Worm (Caenorhabditis elegans) whole organism, late embryonic: ENCODE measurements around the gene dhs-20.

Experiments
- C08G9.2 ChIP-seq: sonication (generic microtip); optimal IDR thresholded peaks from 2 replicates; lab custom pipeline; 2016; ENCODE audit warnings: mild to moderate bottlenecking, missing genetic modification characterization, moderate library complexity, missing compliant biosample characterization
- K09A11.1 ChIP-seq: sonication (generic microtip); optimal IDR thresholded peaks from 2 replicates; lab custom pipeline; 2017; ENCODE audit warnings: antibody characterized with exemption, mild to moderate bottlenecking, missing genetic modification characterization, missing compliant biosample characterization; ENCODE audit not compliant: insufficient read depth
- T23F11.4 ChIP-seq: fragments of 200-800 bp; sonication (Bioruptor generic); optimal IDR thresholded peaks from 2 replicates; lab custom pipeline; 2018; ENCODE audit warnings: mild to moderate bottlenecking, missing genetic modification characterization, missing compliant biosample characterization
- ceh-14 ChIP-seq: sonication (generic microtip); optimal IDR thresholded peaks from 2 replicates; lab custom pipeline; 2016; ENCODE audit warnings: missing genotype, missing genetic modification characterization, missing compliant biosample characterization
- ceh-19 ChIP-seq: fragments of 200-800 bp; sonication (Bioruptor generic); optimal IDR thresholded peaks from 2 replicates; lab custom pipeline; 2018; ENCODE audit warnings: mild to moderate bottlenecking, missing genetic modification characterization, missing compliant biosample characterization
- ceh-2 ChIP-seq: sonication (generic microtip); optimal IDR thresholded peaks from 2 replicates; lab custom pipeline; 2016; ENCODE audit warnings: missing genotype, missing genetic modification characterization, missing compliant biosample characterization
- ceh-24 ChIP-seq: sonication (generic microtip); optimal IDR thresholded peaks from 2 replicates; lab custom pipeline; 2016; ENCODE audit warnings: mild to moderate bottlenecking, missing genetic modification characterization, missing compliant biosample characterization
- ceh-30 ChIP-seq: fragments of 150-350 bp; optimal IDR thresholded peaks from 2 replicates; lab custom pipeline; 2014; ENCODE audit warnings: missing biosample characterization, missing genetic modification characterization
- ceh-48 ChIP-seq: sonication (generic microtip); optimal IDR thresholded peaks from 2 replicates; lab custom pipeline; 2016; ENCODE audit warnings: missing genetic modification characterization, inconsistent platforms, missing compliant biosample characterization
- ceh-6 ChIP-seq: fragments of 200-800 bp; sonication (Bioruptor generic); optimal IDR thresholded peaks from 2 replicates; lab custom pipeline; 2018; ENCODE audit warnings: mild to moderate bottlenecking, missing genetic modification characterization, missing compliant biosample characterization
- ceh-9 ChIP-seq: sonication (generic microtip); optimal IDR thresholded peaks from 2 replicates; lab custom pipeline; 2016; ENCODE audit warnings: mild to moderate bottlenecking, missing genetic modification characterization, inconsistent platforms, missing compliant biosample characterization
- che-1 ChIP-seq: sonication (generic microtip); optimal IDR thresholded peaks from 2 replicates; lab custom pipeline; 2016; ENCODE audit warnings: mild to moderate bottlenecking, missing genetic modification characterization, missing compliant biosample characterization
- dmd-4 ChIP-seq: sonication (generic microtip); optimal IDR thresholded peaks from 2 replicates; lab custom pipeline; 2016; ENCODE audit warnings: borderline replicate concordance, missing genetic modification characterization, missing compliant biosample characterization
- elt-2 ChIP-seq: sonication (generic microtip); optimal IDR thresholded peaks from 2 replicates; lab custom pipeline; 2016; ENCODE audit warnings: missing genetic modification reagents, missing genetic modification characterization, missing compliant biosample characterization
- ets-4 ChIP-seq: sonication (generic microtip); optimal IDR thresholded peaks from 2 replicates; lab custom pipeline; 2016; ENCODE audit warnings: missing genetic modification characterization, missing compliant biosample characterization
- fkh-6 ChIP-seq: sonication (generic microtip); optimal IDR thresholded peaks from 2 replicates; lab custom pipeline; 2016; ENCODE audit warnings: missing genetic modification characterization, missing compliant biosample characterization
- hlh-15 ChIP-seq: sonication (generic microtip); optimal IDR thresholded peaks from 2 replicates; lab custom pipeline; 2016; ENCODE audit warnings: missing genetic modification characterization, missing compliant biosample characterization
- hlh-30 ChIP-seq: sonication (generic microtip); optimal IDR thresholded peaks from 2 replicates; lab custom pipeline; 2017; ENCODE audit warnings: antibody characterized with exemption, missing genetic modification characterization, missing compliant biosample characterization; ENCODE audit not compliant: insufficient read depth
- hlh-8 ChIP-seq: sonication (generic microtip); optimal IDR thresholded peaks from 2 replicates; lab custom pipeline; 2016; ENCODE audit warnings: missing genotype, missing genetic modification characterization, missing compliant biosample characterization
- lin-11 ChIP-seq: fragments of 200-800 bp; sonication (Bioruptor generic); optimal IDR thresholded peaks from 2 replicates; lab custom pipeline; 2018; ENCODE audit warnings: mild to moderate bottlenecking, missing genetic modification characterization, missing compliant biosample characterization
- nhr-11 ChIP-seq: fragments of 150-350 bp; optimal IDR thresholded peaks from 2 replicates; lab custom pipeline; 2014; ENCODE audit warnings: missing biosample characterization, missing genetic modification characterization
- npax-4 ChIP-seq: sonication (generic microtip); optimal IDR thresholded peaks from 2 replicates; lab custom pipeline; 2016; ENCODE audit warnings: missing genetic modification characterization, missing compliant biosample characterization
- pat-9 ChIP-seq: fragments of 200-800 bp; sonication (Bioruptor generic); optimal IDR thresholded peaks from 2 replicates; lab custom pipeline; 2018; ENCODE audit warnings: mild to moderate bottlenecking, missing genetic modification characterization, moderate library complexity, missing compliant biosample characterization
- pax-1 ChIP-seq: fragments of 150-350 bp; optimal IDR thresholded peaks from 2 replicates; lab custom pipeline; 2014; ENCODE audit warnings: missing biosample characterization, missing genetic modification characterization
- pha-4 ChIP-seq: fragments of 150-350 bp; optimal IDR thresholded peaks from 2 replicates; lab custom pipeline; 2018; ENCODE audit warnings: missing biosample characterization, missing genetic modification reagents, missing genetic modification characterization
- pqm-1 ChIP-seq: sonication (generic microtip); optimal IDR thresholded peaks from 2 replicates; lab custom pipeline; 2016; ENCODE audit warnings: missing genetic modification characterization, missing compliant biosample characterization
- pros-1 ChIP-seq: fragments of 150-350 bp; optimal IDR thresholded peaks from 2 replicates; lab custom pipeline; 2014; ENCODE audit warnings: missing biosample characterization, missing genetic modification reagents, missing genetic modification characterization
- ref-2 ChIP-seq: sonication (generic microtip); optimal IDR thresholded peaks from 2 replicates; lab custom pipeline; 2016; ENCODE audit warnings: missing genetic modification characterization, missing compliant biosample characterization
- sox-4 ChIP-seq: sonication (generic microtip); optimal IDR thresholded peaks from 2 replicates; lab custom pipeline; 2017; ENCODE audit warnings: mild to moderate bottlenecking, missing genetic modification characterization, inconsistent platforms, missing compliant biosample characterization
- syd-9 ChIP-seq: sonication (generic microtip); optimal IDR thresholded peaks from 2 replicates; lab custom pipeline; 2016; ENCODE audit warnings: mild to moderate bottlenecking, missing genetic modification characterization, moderate library complexity, missing compliant biosample characterization
- unc-42 ChIP-seq: sonication (generic microtip); optimal IDR thresholded peaks from 2 replicates; lab custom pipeline; 2016; ENCODE audit warnings: missing genotype, missing genetic modification characterization, missing compliant biosample characterization
- zip-5 ChIP-seq: sonication (generic microtip); optimal IDR thresholded peaks from 2 replicates; lab custom pipeline; 2016; ENCODE audit warnings: missing genetic modification characterization, missing compliant biosample characterization
- ztf-16 ChIP-seq: sonication (generic microtip); optimal IDR thresholded peaks from 2 replicates; lab custom pipeline; 2017; ENCODE audit warnings: missing genetic modification characterization, missing compliant biosample characterization

dhs-20 gene

DNA sequence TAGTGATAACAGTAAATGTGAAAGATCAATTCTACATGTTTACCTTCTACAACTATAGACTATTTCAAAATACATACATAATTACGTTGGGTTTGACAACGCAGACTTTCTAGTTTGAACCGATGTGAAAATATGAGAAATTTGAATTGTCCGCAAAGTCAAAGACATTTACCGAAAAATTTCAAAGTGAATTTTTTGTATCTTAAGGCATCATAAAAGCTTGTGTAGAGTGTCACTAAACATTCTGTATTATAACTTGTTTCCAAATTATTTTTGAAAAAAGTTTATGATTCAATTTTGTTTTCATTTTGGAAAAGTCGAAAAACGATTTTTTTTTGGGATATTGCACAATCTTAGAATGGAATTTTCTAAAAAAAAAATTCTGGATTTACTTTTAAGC lies 31.2 kb upstream of the dhs-20 start:
- no peak for TF ChIP-seq fkh-6 (tag; lab: Kevin White, UChicago)
- TF ChIP-seq dmd-4 (tag; lab: Kevin White, UChicago) = no peak
- no peak for TF ChIP-seq hlh-8 (tag; lab: Kevin White, UChicago)
- no peak for TF ChIP-seq ceh-2 (tag; lab: Kevin White, UChicago)
- no peak for TF ChIP-seq T23F11.4
- TF ChIP-seq ceh-9 (tag; lab: Kevin White, UChicago) = no peak
- no peak for TF ChIP-seq nhr-11 (tag; lab: Kevin White, UChicago)
- no peak for TF ChIP-seq sox-4 (tag; lab: Kevin White, UChicago)
- no peak for TF ChIP-seq ceh-24
- TF ChIP-seq ceh-6 (GFP tag; lab: Kevin White, UChicago) = no peak
- no peak for TF ChIP-seq ceh-14 (tag; lab: Kevin White, UChicago)
- TF ChIP-seq ets-4 (tag; lab: Kevin White, UChicago) = no peak
- no peak for TF ChIP-seq zip-5 (tag; lab: Kevin White, UChicago)
- no peak for TF ChIP-seq hlh-30 (tag; lab: Kevin White, UChicago)

DNA sequence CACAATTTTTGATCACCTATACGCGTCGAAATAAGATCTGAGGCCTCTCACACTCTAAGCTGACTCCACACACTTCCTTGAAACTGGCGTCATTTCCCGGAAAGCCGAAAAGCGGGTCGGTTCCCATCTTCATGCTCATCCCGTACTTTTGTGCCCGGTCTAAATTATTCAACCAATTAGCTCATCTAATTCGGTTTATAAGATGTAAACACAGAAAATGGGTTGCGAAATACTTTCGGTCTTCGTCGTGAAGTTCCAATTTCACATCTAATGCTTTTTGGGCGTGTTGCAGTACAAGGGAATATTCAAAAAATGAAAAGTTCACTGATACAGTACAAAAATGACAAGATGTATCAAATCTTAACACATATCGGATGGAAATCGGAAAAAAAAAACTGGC lies 26.8 kb upstream of the dhs-20 start:
- TF ChIP-seq npax-4 (tag; lab: Kevin White, UChicago) = no peak
- no peak for TF ChIP-seq ceh-48 (tag; lab: Kevin White, UChicago)

DNA sequence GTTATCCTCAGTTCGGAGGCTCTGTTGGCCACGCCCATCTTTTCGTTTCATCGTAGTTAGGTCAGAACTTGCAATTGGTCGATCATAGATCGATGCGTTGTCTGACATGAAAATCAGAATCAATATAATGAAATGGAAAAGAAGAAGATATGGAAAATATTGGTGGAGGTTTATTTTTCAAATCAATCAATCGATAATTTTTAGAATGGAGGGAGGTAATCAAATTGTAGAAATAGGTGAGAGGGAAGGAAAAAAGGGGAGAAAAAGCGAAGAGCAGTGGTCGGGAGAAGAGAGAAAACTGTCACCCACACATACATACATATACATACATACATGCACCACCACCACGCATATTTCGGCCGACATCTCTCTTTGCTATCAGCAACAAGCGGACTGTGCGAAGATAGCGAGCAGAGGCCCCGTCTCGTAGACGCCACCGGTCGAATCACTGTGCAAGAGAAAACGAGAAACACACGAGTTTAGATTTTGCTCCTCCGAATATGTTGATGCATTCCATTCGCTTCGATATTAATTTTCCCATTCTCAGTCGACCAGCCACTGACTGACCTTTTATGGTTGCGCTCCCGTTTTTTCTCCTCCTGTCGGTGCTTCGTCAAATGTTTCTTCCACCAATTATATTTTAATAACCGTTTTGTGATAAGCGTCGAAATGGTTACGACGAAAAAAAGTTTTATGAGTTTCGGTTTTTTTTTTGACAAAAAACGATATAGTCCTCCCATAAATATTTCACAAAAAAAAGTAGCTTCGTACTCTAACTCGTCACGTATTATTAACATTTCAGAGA lies 25.1 kb upstream of the dhs-20 start, which contains the start of gene F35B12.10:
Gene F35B12.10 (minus strand): TSS at position 51 of the 805 bp plus-strand sequence.
- TF ChIP-seq hlh-15 (tag; lab: Kevin White, UChicago) (no peak), pros-1 (tag; lab: Kevin White, UChicago) (no peak), elt-2 (tag; lab: Kevin White, UChicago) (peak; percentile 69), K09A11.1 (tag; lab: Kevin White, UChicago) (no peak), ref-2 (tag; lab: Kevin White, UChicago) (no peak)

DNA sequence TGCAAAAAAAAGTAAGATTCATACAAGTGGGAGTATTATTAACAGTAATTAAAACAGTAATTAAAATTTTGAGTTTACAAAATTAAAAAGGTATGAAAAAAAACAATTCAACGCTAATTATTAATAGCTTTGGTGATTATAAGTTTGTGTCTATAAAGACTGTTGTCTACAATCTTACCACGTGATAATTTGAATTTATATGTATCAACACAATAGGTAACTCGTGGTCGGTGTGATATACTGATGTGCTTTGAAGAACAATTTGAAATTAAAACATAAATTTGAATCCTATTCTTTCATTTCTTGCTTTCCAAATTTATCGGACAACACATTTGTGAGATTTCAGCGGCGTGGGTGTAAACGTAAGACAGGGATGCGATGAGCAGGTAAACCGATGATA lies 23.5 kb upstream of the dhs-20 start:
- no peak for TF ChIP-seq ceh-14 (tag; lab: Kevin White, UChicago)
- TF ChIP-seq syd-9 = no peak
- TF ChIP-seq npax-4 (tag; lab: Kevin White, UChicago) = no peak
- TF ChIP-seq ceh-6 (GFP tag; lab: Kevin White, UChicago) = no peak
- TF ChIP-seq pax-1 (tag; lab: Kevin White, UChicago) = no peak
- no peak for TF ChIP-seq che-1 (tag; lab: Kevin White, UChicago)
- no peak for TF ChIP-seq pha-4 (tag; lab: Kevin White, UChicago)
- no peak for TF ChIP-seq pqm-1 (tag; lab: Kevin White, UChicago)
- TF ChIP-seq ceh-19 = no peak
- no peak for TF ChIP-seq lin-11 (tag; lab: Kevin White, UChicago)
- TF ChIP-seq ztf-16 (tag; lab: Kevin White, UChicago) = no peak
- TF ChIP-seq ceh-30 = no peak
- TF ChIP-seq dmd-4 (tag; lab: Kevin White, UChicago) = no peak
- TF ChIP-seq C08G9.2 (tag; lab: Kevin White, UChicago) = no peak
- TF ChIP-seq pat-9 (tag; lab: Kevin White, UChicago) = no peak
- no peak for TF ChIP-seq fkh-6 (tag; lab: Kevin White, UChicago)
- TF ChIP-seq hlh-30 (tag; lab: Kevin White, UChicago) = no peak
- TF ChIP-seq, all 69 proteins: peak for 0

DNA sequence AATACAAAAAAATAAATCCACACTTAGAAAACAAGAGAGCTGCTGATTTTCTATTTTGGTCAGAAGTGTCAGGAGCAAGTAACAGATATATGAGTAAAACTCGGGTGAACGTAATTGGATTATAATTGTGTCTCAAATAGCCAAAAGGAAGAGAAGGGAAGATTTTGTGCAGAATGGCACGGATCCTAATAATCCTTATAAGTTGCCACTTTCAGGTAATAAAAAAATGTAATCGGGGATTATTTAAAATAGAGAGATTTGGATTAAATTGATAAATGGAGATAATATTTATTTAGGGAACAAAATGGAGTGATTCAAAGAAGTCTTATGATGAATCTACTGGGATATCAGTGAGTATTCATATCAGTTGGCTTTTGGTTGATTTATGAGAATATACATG lies 20.6 kb upstream of the dhs-20 start:
- TF ChIP-seq unc-42 (tag; lab: Kevin White, UChicago) = no peak
